Worm (Caenorhabditis elegans): ENCODE measurements around the gene rpl-6.

rpl-6 gene

ce11 chrIII:7189581-7190128 lies 18.6 kb upstream of the rpl-6 start, which contains the start of gene rps-21 (continued):
- TF ChIP-seq nhr-48 (tag; optimal IDR thresholded peaks at IDR 0.05) (peak; percentile 11), ZK546.5 (tag; optimal IDR thresholded peaks at IDR 0.05) (peak in 1 of 2 experiments; percentile 52), lin-29 (GFP tag; IDR thresholded peaks at IDR 0.05) (no peak), R02D3.7 (tag; optimal IDR thresholded peaks at IDR 0.05) (peak; percentile 84), gei-8 (GFP tag; optimal IDR thresholded peaks at IDR 0.05) (no peak), F44E2.7 (GFP tag; IDR thresholded peaks at IDR 0.05) (no peak), nhr-41 (GFP tag; IDR thresholded peaks at IDR 0.05) (no peak), unc-39 (tag; optimal IDR thresholded peaks at IDR 0.05) (no peak), lir-3 (tag; optimal IDR thresholded peaks at IDR 0.05) (no peak), nhr-111 (GFP tag; optimal IDR thresholded peaks at IDR 0.05) (no peak), php-3 (GFP tag; IDR thresholded peaks at IDR 0.05) (no peak), tra-1 (GFP tag; IDR thresholded peaks at IDR 0.05) (0 out of 2 replicates have a peak, but pooled peaks have one; percentile 30), daf-8 (GFP tag; IDR thresholded peaks at IDR 0.05) (no peak), mes-2 (tag; optimal IDR thresholded peaks at IDR 0.05; ENCODE audit: poor library complexity, severe bottlenecking) (peak; percentile 92), F26F4.8 (GFP tag; conservative IDR thresholded peaks at IDR 0.05) (no peak), ama-1 (optimal IDR thresholded peaks at IDR 0.05) (no peak), nhr-28 (tag; optimal IDR thresholded peaks at IDR 0.05) (peak; percentile 72)

DNA sequence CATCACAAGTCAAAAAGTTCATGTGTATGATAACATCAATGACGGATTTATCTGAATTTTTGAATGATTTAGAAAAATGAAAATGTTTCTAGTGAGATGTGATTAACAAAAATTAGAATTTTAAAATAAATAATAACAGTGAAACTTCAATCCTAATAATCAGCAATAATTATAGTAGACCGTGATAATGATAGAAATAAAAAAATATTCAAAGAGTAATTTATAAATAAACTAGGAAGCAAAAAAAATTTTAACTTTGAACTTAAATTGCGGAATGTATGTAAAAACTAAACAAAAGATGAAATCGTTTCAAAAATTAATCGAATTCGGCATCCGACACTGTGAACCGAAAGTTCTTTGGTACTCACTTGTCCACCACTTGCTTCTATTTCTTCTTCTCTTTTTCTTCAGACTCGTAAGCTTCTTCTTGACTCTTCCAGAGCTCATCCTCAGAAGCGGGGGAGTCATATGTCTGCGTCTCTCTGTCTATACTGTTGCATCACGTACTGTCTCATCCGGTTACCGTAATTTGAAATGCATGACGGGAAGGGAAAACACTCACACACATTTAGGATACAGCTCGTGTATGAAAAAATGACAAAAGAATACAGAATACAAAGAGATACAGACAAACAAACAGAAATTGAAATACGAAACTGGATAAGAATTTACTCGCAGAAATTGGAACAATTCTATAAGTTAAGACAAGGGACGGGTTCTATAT lies 15.1 kb upstream of the rpl-6 start, which contains the start of gene mec-14:
Gene mec-14, minus strand, starts transcription at position 51 of the 724 bp plus-strand sequence.
- TF ChIP-seq unc-39 (tag; optimal IDR thresholded peaks at IDR 0.05): no peak
- no peak for TF ChIP-seq lsy-2 (tag; optimal IDR thresholded peaks at IDR 0.05)
- no peak for TF ChIP-seq rbr-2 (tag; optimal IDR thresholded peaks at IDR 0.05)
- no peak for TF ChIP-seq madf-9 (GFP tag; conservative IDR thresholded peaks at IDR 0.05)
- no peak for TF ChIP-seq php-3 (GFP tag; IDR thresholded peaks at IDR 0.05)
- TF ChIP-seq nhr-42 (GFP tag; IDR thresholded peaks at IDR 0.05): no peak
- no peak for TF ChIP-seq dmd-8 (GFP tag; IDR thresholded peaks at IDR 0.05)
- TF ChIP-seq lin-38 (GFP tag; IDR thresholded peaks at IDR 0.05): no peak
- no peak for TF ChIP-seq egl-27 (tag; optimal IDR thresholded peaks at IDR 0.05)
- TF ChIP-seq nhr-111 (GFP tag; optimal IDR thresholded peaks at IDR 0.05): no peak
- no peak for TF ChIP-seq zip-2 (tag; optimal IDR thresholded peaks at IDR 0.05)
- TF ChIP-seq T26A8.4 (GFP tag; IDR thresholded peaks at IDR 0.05): no peak
- no peak for TF ChIP-seq nhr-6 (tag; optimal IDR thresholded peaks at IDR 0.05)
- no peak for TF ChIP-seq nhr-11 (tag; optimal IDR thresholded peaks at IDR 0.05)
- TF ChIP-seq set-16 (GFP tag; IDR thresholded peaks at IDR 0.05): no peak
- TF ChIP-seq ceh-20 (GFP tag; IDR thresholded peaks at IDR 0.05): no peak
- no peak for TF ChIP-seq lin-15B (tag; optimal IDR thresholded peaks at IDR 0.05)
- TF ChIP-seq dve-1 (tag; optimal IDR thresholded peaks at IDR 0.05; ENCODE audit: insufficient read depth): no peak

ce11 chrIII:7195325-7195724 lies 12.9 kb upstream of the rpl-6 start, which contains the start of gene F37C12.18:
TSS of gene F37C12.18 (minus strand) at chrIII:7195425.
- TF ChIP-seq aha-1 (tag): peak; percentile 68
- TF ChIP-seq egl-27 (tag; optimal IDR thresholded peaks at IDR 0.05): no peak
- TF ChIP-seq spr-1 (tag; optimal IDR thresholded peaks at IDR 0.05): no peak
- no peak for TF ChIP-seq tag-97 (GFP tag; IDR thresholded peaks at IDR 0.05)

- TF ChIP-seq fkh-10 (GFP tag; optimal IDR thresholded peaks at IDR 0.05) (no peak), egl-43 (GFP tag; IDR thresholded peaks at IDR 0.05) (no peak), aha-1 (tag) (peak; percentile 31), mdl-1 (tag; optimal IDR thresholded peaks at IDR 0.05) (no peak), nhr-42 (GFP tag; IDR thresholded peaks at IDR 0.05) (no peak), ama-1 (optimal IDR thresholded peaks at IDR 0.05) (no peak), madf-9 (GFP tag; conservative IDR thresholded peaks at IDR 0.05) (no peak), snpc-1.2 (GFP tag; IDR thresholded peaks at IDR 0.05) (no peak), zag-1 (tag; optimal IDR thresholded peaks at IDR 0.05) (no peak)
Observed at ce11 chrIII:7197973-7198372, 10.3 kb upstream of the rpl-6 start, which contains the start of gene exos-9. TSS of gene exos-9 (minus strand) at chrIII:7198073.
